Worm (Caenorhabditis elegans) whole organism, young adult: Measurements from ENCODE around the gene col-144.
A peak's percentile ranks its signal among the peaks of the same experiment; 100 is the strongest.

Experiments used
- F57C9.4 ChIP-seq: sonication (generic microtip); optimal IDR thresholded peaks from 2 replicates; lab custom pipeline; 2017; ENCODE audit warnings: mild to moderate bottlenecking, missing genetic modification characterization, missing compliant biosample characterization
- cebp-2 ChIP-seq: fragments of 200-800 bp; sonication (Bioruptor generic); IDR thresholded peaks from 2 replicates; pipeline ENCODE4 v1.3.6; 2022; ENCODE audit warnings: missing genetic modification characterization, missing compliant biosample characterization
- ceh-27 ChIP-seq: fragments of 200-800 bp; sonication (Bioruptor generic); optimal IDR thresholded peaks from 2 replicates; lab custom pipeline; 2018; ENCODE audit warnings: mild to moderate bottlenecking, missing genetic modification characterization, moderate library complexity, missing compliant biosample characterization
- him-1 ChIP-seq: sonication (generic microtip); optimal IDR thresholded peaks from 2 replicates; lab custom pipeline; 2016; ENCODE audit warnings: missing genotype, missing genetic modification reagents, missing genetic modification characterization, missing compliant biosample characterization
- hsf-1 ChIP-seq: fragments of 200-800 bp; sonication (Bioruptor generic); IDR thresholded peaks from 2 replicates; pipeline ENCODE4 v1.3.6; 2022; ENCODE audit warnings: missing genetic modification reagents, missing genetic modification characterization, missing compliant biosample characterization
- madf-3 ChIP-seq: fragments of 200-800 bp; sonication (Bioruptor generic); IDR thresholded peaks from 2 replicates; pipeline ENCODE4 v1.3.6; 2022; ENCODE audit warnings: missing genetic modification reagents, missing genetic modification characterization, missing compliant biosample characterization
- pbrm-1 ChIP-seq: fragments of 200-800 bp; sonication (Bioruptor generic); IDR thresholded peaks from 2 replicates; pipeline ENCODE4 v1.3.6; 2022; ENCODE audit warnings: missing genetic modification reagents, missing genetic modification characterization, missing compliant biosample characterization
- repo-1 ChIP-seq: sonication (generic microtip); optimal IDR thresholded peaks from 2 replicates; lab custom pipeline; 2017; ENCODE audit warnings: mild to moderate bottlenecking, missing genetic modification characterization, missing compliant biosample characterization
- unc-130 ChIP-seq: sonication (generic microtip); optimal IDR thresholded peaks from 2 replicates; lab custom pipeline; 2016; ENCODE audit warnings: missing genetic modification reagents, missing genetic modification characterization, missing compliant biosample characterization

ce11 chrV:9175218-9175837, 14.9 kb upstream of the col-144 start, which contains the start of gene spas-1:
- TF ChIP-seq ceh-27 (GFP tag; lab: Kevin White, UChicago) (peak; percentile 56), unc-130 (no peak), F57C9.4 (no peak), pbrm-1 (GFP tag; lab: Robert Waterston, UW) (peak; percentile 83; the same call in 1 of the 2 replicates), madf-3 (GFP tag; lab: Robert Waterston, UW) (0 out of 2 replicates have a peak, but pooled peaks have one; percentile 5), him-1 (tag; lab: Kevin White, UChicago) (peak; percentile 7), repo-1 (peak; percentile 38), cebp-2 (GFP tag; lab: Robert Waterston, UW) (no peak), hsf-1 (GFP tag; lab: Robert Waterston, UW) (no peak)
